Worm (Caenorhabditis elegans): ENCODE results near the gene spat-1.

Gene spat-1

ce11 chrII:14567811-14568210, 39.3 kb downstream of the spat-1 start:
- no peak for TF ChIP-seq unc-62 (GFP tag; optimal IDR thresholded peaks at IDR 0.05)

ce11 chrII:14569322-14569721, 40.8 kb downstream of the spat-1 start:
- no peak for TF ChIP-seq unc-62 (GFP tag; optimal IDR thresholded peaks at IDR 0.05)

DNA sequence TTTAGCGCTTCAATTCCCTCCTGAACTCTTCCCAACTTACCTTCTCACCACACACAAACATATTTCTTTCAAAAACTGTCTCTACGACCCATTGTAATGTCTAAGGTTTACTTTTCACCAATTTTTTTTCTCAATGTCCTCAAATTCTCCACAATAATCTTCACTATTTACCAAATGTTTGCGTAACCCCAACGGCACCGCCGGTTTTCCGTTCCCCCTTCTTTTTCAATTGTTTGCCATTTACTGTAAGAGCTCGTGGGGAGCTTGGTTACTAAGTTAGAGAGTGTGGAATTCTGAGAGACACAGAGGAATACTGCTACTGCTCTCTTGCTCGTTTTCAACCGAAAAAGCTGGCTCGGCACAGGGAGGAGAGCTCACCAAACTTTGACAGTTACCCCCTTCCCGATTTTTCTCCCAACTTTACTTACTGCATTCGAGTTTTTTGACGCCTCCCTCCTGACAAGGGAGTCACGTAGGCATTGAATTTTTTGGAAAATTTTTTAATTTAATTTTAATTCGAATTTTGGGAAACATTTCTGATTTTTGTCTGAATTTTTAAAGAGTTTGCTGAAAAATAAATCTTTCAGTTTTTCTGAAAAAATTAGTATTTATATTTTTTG, 42.1 kb downstream of the spat-1 start:
- no peak for TF ChIP-seq unc-62 (GFP tag; optimal IDR thresholded peaks at IDR 0.05)

DNA sequence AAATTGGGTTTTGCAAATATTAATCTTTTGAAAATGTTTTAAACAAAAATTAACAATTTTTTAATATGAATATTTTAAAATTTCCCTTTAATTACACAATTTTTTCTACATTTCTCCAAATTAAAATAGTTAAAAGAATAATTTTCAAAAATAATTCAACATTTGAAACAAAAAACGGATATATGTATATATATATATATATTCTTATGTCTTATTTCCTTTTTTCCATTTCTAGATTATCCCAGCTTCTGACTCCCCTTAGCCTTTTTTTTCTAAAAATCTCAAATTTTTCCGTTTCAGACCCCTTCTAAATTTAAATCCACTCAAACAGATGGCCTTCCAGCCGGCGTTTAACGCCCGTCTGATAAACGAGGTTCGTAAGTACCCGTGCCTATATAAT, 44.8 kb downstream of the spat-1 start, which contains the start of gene madf-5:
madf-5 (plus strand) TSS at position 301 of the 400 bp plus-strand sequence.
- no peak for TF ChIP-seq unc-62 (GFP tag; optimal IDR thresholded peaks at IDR 0.05)

DNA sequence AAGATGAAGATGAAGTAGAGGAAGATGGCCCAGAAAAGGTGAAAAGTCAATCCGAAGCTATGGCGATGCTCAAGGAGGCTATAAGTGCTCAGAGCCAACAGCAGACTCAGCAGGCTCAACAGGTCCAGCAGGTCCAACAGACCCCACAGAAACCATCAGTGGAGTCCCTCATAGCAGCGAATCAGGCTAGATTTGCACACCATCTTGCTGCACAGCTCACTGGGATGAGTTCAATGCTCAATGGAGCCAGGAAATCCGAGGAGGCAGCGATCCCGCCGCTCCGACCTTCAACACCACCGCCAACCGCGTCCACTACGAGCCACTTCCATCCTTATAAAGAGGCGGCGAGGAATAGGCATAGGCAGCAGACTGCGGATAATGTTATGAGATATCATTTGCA, 46.2 kb downstream of the spat-1 start:
- TF ChIP-seq unc-62 (GFP tag; optimal IDR thresholded peaks at IDR 0.05), result no peak

ce11 chrII:14576429-14576828, 47.9 kb downstream of the spat-1 start, which contains the start of gene C01G12.13:
TSS of gene C01G12.13 (plus strand) at chrII:14576729.
- no peak for TF ChIP-seq unc-62 (GFP tag; optimal IDR thresholded peaks at IDR 0.05)

- TF ChIP-seq unc-62 (GFP tag; optimal IDR thresholded peaks at IDR 0.05), result no peak
Measured at ce11 chrII:14578013-14578412, 49.5 kb downstream of the spat-1 start, which contains the start of gene nspb-7. TSS of gene nspb-7 (plus strand) at chrII:14578313.

ce11 chrII:14578716-14579115, 50.2 kb downstream of the spat-1 start, which contains the start of gene C01G12.9:
TSS of gene C01G12.9 (plus strand) at chrII:14579016.
- no peak for TF ChIP-seq unc-62 (GFP tag; optimal IDR thresholded peaks at IDR 0.05)

ce11 chrII:14580549-14580948, 52.0 kb downstream of the spat-1 start, which contains the start of the genes nspb-8 and nspb-9:
TSS of gene nspb-8 (minus strand) at chrII:14580649.
TSS of gene nspb-9 (plus strand) at chrII:14580859.
- no peak for TF ChIP-seq unc-62 (GFP tag; optimal IDR thresholded peaks at IDR 0.05)

ce11 chrII:14582206-14582605, 53.7 kb downstream of the spat-1 start, which contains the start of gene C01G12.3:
TSS of gene C01G12.3 (minus strand) at chrII:14582306.
- no peak for TF ChIP-seq unc-62 (GFP tag; optimal IDR thresholded peaks at IDR 0.05)
